Worm (Caenorhabditis elegans) whole organism, young adult: Measurements from ENCODE around the gene gbh-2.

Source experiments
- F39B2.1 ChIP-seq: fragments of 200-800 bp; sonication (Bioruptor generic); IDR thresholded peaks from 2 replicates; pipeline ENCODE4 v1.3.6; 2022; ENCODE audit warnings: missing genetic modification reagents, missing genetic modification characterization, missing compliant biosample characterization
- ama-1 ChIP-seq, 3 experiments: fragments of 150-350 bp in 1 of 3; sonication (generic microtip) in 2 of 3; optimal IDR thresholded peaks; 2 replicates each; lab custom pipeline; 2014 to 2018; ENCODE audit warnings: missing biosample characterization in 2 of 3, missing genetic modification characterization in 2 of 3, missing genetic modification reagents in 2 of 3
- cebp-2 ChIP-seq: fragments of 200-800 bp; sonication (Bioruptor generic); IDR thresholded peaks from 2 replicates; pipeline ENCODE4 v1.3.6; 2022; ENCODE audit warnings: missing genetic modification characterization, missing compliant biosample characterization
- lin-35 ChIP-seq, 3 experiments: fragments of 150-350 bp in 2 of 3; sonication (generic microtip) in 1 of 3; optimal IDR thresholded peaks; 2 replicates each; lab custom pipeline; 2014 to 2018; ENCODE audit warnings: missing biosample characterization in 3 of 3, missing genetic modification characterization in 3 of 3, missing genetic modification reagents in 3 of 3

ce11 chrII:8481033-8481708 lies 4.5 kb upstream of the gbh-2 start:
- TF ChIP-seq cebp-2 (GFP tag; lab: Robert Waterston, UW) (no peak), F39B2.1 (GFP tag; lab: Robert Waterston, UW) (no peak), lin-35 (GFP tag; optimal IDR thresholded peaks at IDR 0.05; lab: Kevin White, UChicago) (no peak), ama-1 (optimal IDR thresholded peaks at IDR 0.05; lab: Kevin White, UChicago) (no peak), ama-1 (GFP tag; optimal IDR thresholded peaks at IDR 0.05; lab: Kevin White, UChicago) (no peak)
